Fruit fly (Drosophila melanogaster): ENCODE data around the gene CG2162.
A peak's percentile ranks its signal among the peaks of the same experiment; 100 is the strongest.

Gene CG2162

DNA sequence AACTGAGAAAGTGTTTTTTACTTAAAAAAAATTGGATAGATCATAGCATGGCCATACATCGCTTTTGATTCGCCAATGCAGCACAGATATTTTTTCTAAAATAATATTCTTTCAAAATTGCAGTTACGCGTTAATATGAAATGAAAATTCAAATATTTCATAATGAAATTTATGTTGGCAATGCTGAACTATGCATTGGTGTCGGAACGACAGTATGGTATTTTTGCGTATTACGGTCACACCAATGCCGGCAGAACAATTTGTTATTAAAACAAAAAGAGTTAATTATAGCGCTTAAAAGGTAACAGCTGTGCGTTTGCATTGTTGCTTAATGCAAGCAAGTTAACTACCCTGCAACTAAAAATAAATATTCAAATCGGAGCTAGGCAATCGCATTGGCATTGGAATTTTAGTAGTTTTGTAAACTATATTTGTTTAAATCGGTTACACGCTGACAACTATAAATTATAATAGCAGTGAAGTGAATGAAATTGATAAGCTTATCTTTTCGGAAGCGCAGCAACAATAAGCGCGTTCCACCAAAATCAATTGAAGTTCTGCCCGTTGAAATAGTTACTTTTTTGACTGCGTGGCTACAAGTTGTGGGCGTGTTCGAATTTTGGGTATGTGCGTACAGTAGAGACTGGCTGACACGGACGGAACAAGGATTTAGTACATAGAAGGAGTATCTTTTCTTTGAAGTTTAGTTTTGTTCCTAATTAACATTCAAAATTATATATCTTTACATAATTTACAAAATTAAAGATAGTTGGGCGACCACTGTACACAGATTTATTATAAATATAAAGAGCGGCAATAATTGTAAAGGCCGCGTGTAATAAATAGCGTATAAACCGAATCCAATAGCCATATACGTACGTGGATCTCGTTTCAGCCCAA, 7.4 kb downstream of the CG2162 start, which contains the start of gene Prx4 (continued):
- TF ChIP-seq maf-S (GFP tag; optimal IDR thresholded peaks at IDR 0.05) (no peak), inv (GFP tag; IDR thresholded peaks at IDR 0.05; ENCODE audit: partially characterized antibody) (no peak), stwl (tag; optimal IDR thresholded peaks at IDR 0.05) (peak; percentile 74), so (GFP tag; IDR thresholded peaks at IDR 0.05) (peak; percentile 76), slp2 (GFP tag; optimal IDR thresholded peaks at IDR 0.05) (peak; percentile 9), exex (tag; optimal IDR thresholded peaks at IDR 0.05) (peak; percentile 48), CG15011 (GFP tag; optimal IDR thresholded peaks at IDR 0.05) (peak; percentile 48), CG14667 (GFP tag; IDR thresholded peaks at IDR 0.05) (peak; percentile 44), Sin3A (optimal IDR thresholded peaks at IDR 0.05) (no peak), CG1602 (GFP tag; optimal IDR thresholded peaks at IDR 0.05) (peak; percentile 43), CG7357 (GFP tag; IDR thresholded peaks at IDR 0.05) (peak; percentile 44; the same call in 2 of the 3 replicates), ara (GFP tag; IDR thresholded peaks at IDR 0.05) (peak; percentile 60; the same call in 1 of the 2 replicates), HmgD (GFP tag; optimal IDR thresholded peaks at IDR 0.05) (no peak), luna (GFP tag; optimal IDR thresholded peaks at IDR 0.05) (no peak), CG10959 (GFP tag; IDR thresholded peaks at IDR 0.05) (peak; percentile 48; the same call in 1 of the 2 replicates), esg (GFP tag; conservative IDR thresholded peaks at IDR 0.05) (peak; percentile 70), bowl (GFP tag; IDR thresholded peaks at IDR 0.05) (peak; percentile 37; the same call in 1 of the 2 replicates), bbx (GFP tag; IDR thresholded peaks at IDR 0.05; ENCODE audit: partially characterized antibody) (no peak), wor (GFP tag; IDR thresholded peaks at IDR 0.05) (peak; percentile 48; the same call in 1 of the 2 replicates), vvl (GFP tag; IDR thresholded peaks at IDR 0.05) (peak; percentile 88; the same call in 1 of the 2 replicates), cwo (GFP tag; optimal IDR thresholded peaks at IDR 0.05) (peak; percentile 66), CG17912 (GFP tag; optimal IDR thresholded peaks at IDR 0.05) (no peak), pzg (GFP tag; optimal IDR thresholded peaks at IDR 0.05) (peak; percentile 74), CG11247 (GFP tag; IDR thresholded peaks at IDR 0.05) (peak; percentile 76), CG31365 (tag; optimal IDR thresholded peaks at IDR 0.05) (no peak), chinmo (GFP tag; IDR thresholded peaks at IDR 0.05; ENCODE audit: partially characterized antibody) (no peak), C15 (GFP tag; IDR thresholded peaks at IDR 0.05) (0 out of 3 replicates have a peak, but pooled peaks have one; percentile 63), dan (GFP tag; IDR thresholded peaks at IDR 0.05) (no peak), zfh2 (GFP tag; optimal IDR thresholded peaks at IDR 0.05) (peak; percentile 43), CG17568 (GFP tag; optimal IDR thresholded peaks at IDR 0.05) (peak; percentile 35), CG9215 (GFP tag; IDR thresholded peaks at IDR 0.05) (peak; percentile 99), mirr (GFP tag; optimal IDR thresholded peaks at IDR 0.05) (no peak), br (optimal IDR thresholded peaks at IDR 0.05) (no peak), CG7786 (GFP tag; optimal IDR thresholded peaks at IDR 0.05) (no peak), Abd-B (GFP tag; optimal IDR thresholded peaks at IDR 0.05) (peak; percentile 32), CG9609 (GFP tag; optimal IDR thresholded peaks at IDR 0.05) (no peak), CG34224 (GFP tag; IDR thresholded peaks at IDR 0.05; ENCODE audit: partially characterized antibody) (no peak), Xrp1 (GFP tag; IDR thresholded peaks at IDR 0.05) (peak; percentile 85), CG14441 (GFP tag; IDR thresholded peaks at IDR 0.05) (peak; percentile 78), CG18011 (GFP tag; optimal IDR thresholded peaks at IDR 0.05) (peak; percentile 15), ranshi (GFP tag; IDR thresholded peaks at IDR 0.05) (peak; percentile 73), CHES-1-like (GFP tag; optimal IDR thresholded peaks at IDR 0.05) (no peak), CG15601 (tag; optimal IDR thresholded peaks at IDR 0.05) (peak; percentile 62), insv (GFP tag; optimal IDR thresholded peaks at IDR 0.05) (no peak), CG7963 (GFP tag; IDR thresholded peaks at IDR 0.05; ENCODE audit: partially characterized antibody) (no peak), CG11696 (GFP tag; IDR thresholded peaks at IDR 0.05) (peak; percentile 55; the same call in 1 of the 2 replicates), Hr3 (GFP tag; optimal IDR thresholded peaks at IDR 0.05) (peak; percentile 57), otp (GFP tag; IDR thresholded peaks at IDR 0.05) (peak; percentile 59; the same call in 1 of the 3 replicates), CG42726 (GFP tag; IDR thresholded peaks at IDR 0.05; ENCODE audit: partially characterized antibody) (no peak)
